Worm (Caenorhabditis elegans) whole organism, mixed stage, embryonic: ENCODE data around the gene srd-40.

Experiments
- unc-62 ChIP-seq: fragments of 150-350 bp; optimal IDR thresholded peaks from 2 replicates; lab custom pipeline; 2014; ENCODE audit warnings: missing biosample characterization, missing genetic modification reagents, missing genetic modification characterization
- zip-8 ChIP-seq: fragments of 150-350 bp; optimal IDR thresholded peaks from 2 replicates; lab custom pipeline; 2014; ENCODE audit warnings: missing biosample characterization, missing genetic modification characterization

- TF ChIP-seq unc-62 (GFP tag; lab: Kevin White, UChicago) (no peak), zip-8 (tag; lab: Kevin White, UChicago) (no peak)
Measured at ce11 chrX:12284161-12284560, 39.4 kb upstream of the srd-40 start.
